Fruit fly (Drosophila melanogaster): ENCODE data around the gene CG18789.
A peak's percentile ranks its signal among the peaks of the same experiment; 100 is the strongest.

The CG18789 gene

DNA sequence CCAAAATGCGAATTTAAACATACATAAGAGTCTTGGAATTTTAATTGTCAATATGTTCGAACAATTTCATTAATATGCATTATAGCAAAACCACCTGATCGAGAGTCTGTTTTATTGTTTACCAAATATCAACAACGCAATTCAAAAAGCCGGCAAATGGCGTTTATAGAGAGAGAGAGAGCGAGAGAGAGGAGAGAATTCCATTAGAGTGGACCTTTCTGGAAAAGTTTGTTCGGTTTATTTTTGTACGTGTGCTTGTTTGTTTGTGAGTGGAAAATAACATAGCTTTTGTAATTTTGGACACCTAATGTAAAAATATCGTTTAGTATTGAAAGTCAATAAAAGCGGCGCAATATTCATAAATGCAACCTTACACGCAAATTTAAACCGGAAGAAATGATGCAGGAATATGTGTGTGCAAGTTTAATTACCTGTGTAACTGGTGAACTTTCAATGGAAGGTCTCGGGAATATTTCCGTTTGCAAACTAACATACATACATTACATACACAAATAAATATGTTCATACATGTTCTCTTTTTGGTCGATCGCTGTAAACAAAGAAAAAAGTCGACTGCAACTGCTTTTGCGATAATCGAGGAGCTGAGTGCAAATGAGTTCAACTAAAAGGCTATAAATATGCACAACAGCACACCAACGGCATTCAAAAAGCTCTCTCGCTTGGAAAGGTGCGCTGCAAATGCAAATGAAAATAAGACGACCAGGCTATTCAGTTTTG, 49.5 kb upstream of the CG18789 start, which contains the start of gene CG6785 (continued):
- TF ChIP-seq CG6683 (GFP tag; optimal IDR thresholded peaks at IDR 0.05), result peak; percentile 62
- TF ChIP-seq CG2129 (GFP tag; IDR thresholded peaks at IDR 0.05; ENCODE audit: partially characterized antibody), result no peak
- TF ChIP-seq Hsf (GFP tag; optimal IDR thresholded peaks at IDR 0.05), result peak; percentile 68
- TF ChIP-seq aop (GFP tag; IDR thresholded peaks at IDR 0.05), result no peak
- peak; percentile 92 for TF ChIP-seq YL-1 (GFP tag; optimal IDR thresholded peaks at IDR 0.05)
- peak; percentile 50 for TF ChIP-seq CG3065 (GFP tag; optimal IDR thresholded peaks at IDR 0.05)
- peak; percentile 86 for TF ChIP-seq Hey (tag; optimal IDR thresholded peaks at IDR 0.05)
- no peak for TF ChIP-seq HLH4C (GFP tag; IDR thresholded peaks at IDR 0.05; ENCODE audit: partially characterized antibody)
- no peak for TF ChIP-seq dimm (GFP tag; IDR thresholded peaks at IDR 0.05)
- no peak for TF ChIP-seq Rx (GFP tag; IDR thresholded peaks at IDR 0.05)
- TF ChIP-seq gt (GFP tag; IDR thresholded peaks at IDR 0.05), result no peak
- TF ChIP-seq CG9797 (GFP tag; optimal IDR thresholded peaks at IDR 0.05), result no peak
- no peak for TF ChIP-seq H2.0 (GFP tag; IDR thresholded peaks at IDR 0.05)
- TF ChIP-seq CG5180 (GFP tag; optimal IDR thresholded peaks at IDR 0.05), result peak; percentile 83
- peak; percentile 67; the same call in 1 of the 2 replicates for TF ChIP-seq ranshi (GFP tag; IDR thresholded peaks at IDR 0.05)
- TF ChIP-seq fu2 (GFP tag; optimal IDR thresholded peaks at IDR 0.05), result no peak
- TF ChIP-seq Bteb2 (GFP tag; optimal IDR thresholded peaks at IDR 0.05), result peak; percentile 81
- TF ChIP-seq ttk (GFP tag; IDR thresholded peaks at IDR 0.05), result no peak
- peak; percentile 93 for TF ChIP-seq CG7987 (GFP tag; optimal IDR thresholded peaks at IDR 0.05)
- TF ChIP-seq Xrp1 (GFP tag; IDR thresholded peaks at IDR 0.05), result peak; percentile 63
- TF ChIP-seq Ssrp (tag; optimal IDR thresholded peaks at IDR 0.05), result no peak
- TF ChIP-seq tgo (GFP tag; IDR thresholded peaks at IDR 0.05), result no peak
- TF ChIP-seq CG8359 (GFP tag; optimal IDR thresholded peaks at IDR 0.05; ENCODE audit: borderline replicate concordance), result peak; percentile 57
- TF ChIP-seq Six4 (GFP tag; optimal IDR thresholded peaks at IDR 0.05), result peak; percentile 81
- no peak for TF ChIP-seq CG14860 (GFP tag; IDR thresholded peaks at IDR 0.05; ENCODE audit: partially characterized antibody)
- TF ChIP-seq kah (GFP tag; optimal IDR thresholded peaks at IDR 0.05), result peak; percentile 97
- no peak for TF ChIP-seq CG6272 (GFP tag; IDR thresholded peaks at IDR 0.05)
- peak; percentile 85 for TF ChIP-seq CG31365 (tag; optimal IDR thresholded peaks at IDR 0.05)
- TF ChIP-seq dmrt11E (tag; optimal IDR thresholded peaks at IDR 0.05), result peak; percentile 69
- TF ChIP-seq CG34422 (GFP tag; IDR thresholded peaks at IDR 0.05), result peak; percentile 50; the same call in 1 of the 3 replicates
- TF ChIP-seq ftz-f1 (GFP tag; optimal IDR thresholded peaks at IDR 0.05), result no peak
- peak; percentile 95 for TF ChIP-seq odd (GFP tag; optimal IDR thresholded peaks at IDR 0.05)
- TF ChIP-seq da (GFP tag; optimal IDR thresholded peaks at IDR 0.05), result peak; percentile 64
- TF ChIP-seq CG7928 (GFP tag; optimal IDR thresholded peaks at IDR 0.05), result peak; percentile 30
- TF ChIP-seq CHES-1-like (GFP tag; optimal IDR thresholded peaks at IDR 0.05), result peak; percentile 95
- TF ChIP-seq grau (tag; optimal IDR thresholded peaks at IDR 0.05), result peak; percentile 62
- TF ChIP-seq ssp (GFP tag; IDR thresholded peaks at IDR 0.05), result no peak
- TF ChIP-seq Fer3 (tag; optimal IDR thresholded peaks at IDR 0.05), result peak; percentile 76
- peak; percentile 18; the same call in 1 of the 2 replicates for TF ChIP-seq Adf1 (GFP tag; IDR thresholded peaks at IDR 0.05)
- TF ChIP-seq stc (GFP tag; IDR thresholded peaks at IDR 0.05), result peak; percentile 42; the same call in 1 of the 2 replicates
- peak; percentile 78 for TF ChIP-seq ash1 (GFP tag; optimal IDR thresholded peaks at IDR 0.05)
- TF ChIP-seq fd64A (GFP tag; optimal IDR thresholded peaks at IDR 0.05), result peak; percentile 93
- peak; percentile 55 for TF ChIP-seq dm (GFP tag; optimal IDR thresholded peaks at IDR 0.05)
- peak; percentile 92 for TF ChIP-seq CG2202 (tag; optimal IDR thresholded peaks at IDR 0.05)
- no peak for TF ChIP-seq hkb (optimal IDR thresholded peaks at IDR 0.05)
- peak; percentile 82 for TF ChIP-seq hkb (GFP tag; IDR thresholded peaks at IDR 0.05)
- peak; percentile 15; the same call in 1 of the 2 replicates for TF ChIP-seq CG13287 (GFP tag; IDR thresholded peaks at IDR 0.05; ENCODE audit: partially characterized antibody)
- peak; percentile 58 for TF ChIP-seq psq (GFP tag; optimal IDR thresholded peaks at IDR 0.05)
- TF ChIP-seq tap (tag; optimal IDR thresholded peaks at IDR 0.05), result peak; percentile 76
- peak; percentile 18 for TF ChIP-seq CG7271 (tag; optimal IDR thresholded peaks at IDR 0.05)
